Fruit fly (Drosophila melanogaster) whole organism, embryonic: ENCODE results near the gene Glg1.

Experiments used
- B-H2 ChIP-seq: fragments of 200-800 bp; sonication (Bioruptor generic); optimal IDR thresholded peaks from 2 replicates; lab custom pipeline; 2018; ENCODE audit warnings: missing biosample characterization, mild to moderate bottlenecking, missing genetic modification characterization
- CG10267 ChIP-seq: fragments of 200-800 bp; sonication (Bioruptor generic); optimal IDR thresholded peaks from 2 replicates; lab custom pipeline; 2018; ENCODE audit warnings: missing biosample characterization, mild to moderate bottlenecking, missing genetic modification characterization, moderate library complexity
- CG10959 ChIP-seq: fragments of 200-800 bp; sonication (Bioruptor generic); IDR thresholded peaks from 2 replicates; pipeline ENCODE4 v1.3.6; 2022; ENCODE audit warnings: missing biosample characterization, missing genetic modification characterization
- CG11504 ChIP-seq: fragments of 200-800 bp; sonication (Bioruptor generic); optimal IDR thresholded peaks from 3 replicates; lab custom pipeline; 2019; ENCODE audit warnings: missing biosample characterization, mild to moderate bottlenecking, missing genetic modification characterization, moderate library complexity
- CG13287 ChIP-seq: fragments of 200-800 bp; sonication (Bioruptor generic); IDR thresholded peaks from 2 replicates; pipeline ENCODE4 v1.3.6; 2022; ENCODE audit warnings: missing biosample characterization, missing genetic modification characterization; ENCODE audit not compliant: partially characterized antibody
- CG15073 ChIP-seq: fragments of 200-800 bp; sonication (Bioruptor generic); optimal IDR thresholded peaks from 2 replicates; lab custom pipeline; 2016; ENCODE audit warnings: missing biosample characterization, missing genetic modification characterization
- CG15601 ChIP-seq: fragments of 200-800 bp; sonication (Bioruptor generic); optimal IDR thresholded peaks from 3 replicates; lab custom pipeline; 2019; ENCODE audit warnings: missing biosample characterization, mild to moderate bottlenecking, missing genetic modification characterization, moderate library complexity
- CG15696 ChIP-seq: fragments of 200-800 bp; sonication (Bioruptor generic); optimal IDR thresholded peaks from 2 replicates; lab custom pipeline; 2019; ENCODE audit warnings: missing biosample characterization, mild to moderate bottlenecking, missing genetic modification characterization, moderate library complexity
- CG30020 ChIP-seq: fragments of 200-800 bp; optimal IDR thresholded peaks from 2 replicates; lab custom pipeline; 2019; ENCODE audit warnings: missing biosample characterization, mild to moderate bottlenecking, missing genetic modification characterization, moderate library complexity
- CG31441 ChIP-seq: fragments of 200-800 bp; sonication (Bioruptor generic); IDR thresholded peaks from 2 replicates; pipeline ENCODE4 v1.3.6; 2022; ENCODE audit warnings: missing biosample characterization, missing genetic modification characterization
- CG4328 ChIP-seq: fragments of 200-800 bp; sonication (Bioruptor generic); optimal IDR thresholded peaks from 3 replicates; lab custom pipeline; 2017; ENCODE audit warnings: missing biosample characterization, missing genetic modification reagents, missing genetic modification characterization
- CG4617 ChIP-seq: fragments of 200-800 bp; sonication (Bioruptor generic); optimal IDR thresholded peaks from 3 replicates; lab custom pipeline; 2016; ENCODE audit warnings: missing biosample characterization, missing genetic modification characterization, borderline replicate concordance
- CG6791 ChIP-seq: fragments of 200-800 bp; sonication (Bioruptor generic); IDR thresholded peaks from 3 replicates; pipeline ENCODE4 v1.3.6; 2022; ENCODE audit warnings: missing biosample characterization, missing genetic modification characterization; ENCODE audit not compliant: partially characterized antibody
- CG8290 ChIP-seq, 3 experiments: fragments of 200-800 bp; sonication (Bioruptor generic); optimal IDR thresholded peaks; 2 replicates each; lab custom pipeline; 2016 to 2019; ENCODE audit warnings: missing biosample characterization in 3 of 3, missing genetic modification characterization in 3 of 3, mild to moderate bottlenecking in 2 of 3, moderate library complexity in 1 of 3
- CG8388 ChIP-seq: fragments of 200-800 bp; sonication (Bioruptor generic); optimal IDR thresholded peaks from 2 replicates; lab custom pipeline; 2019; ENCODE audit warnings: missing biosample characterization, mild to moderate bottlenecking, missing genetic modification characterization, moderate library complexity
- CG9797 ChIP-seq: fragments of 200-800 bp; sonication (Bioruptor generic); optimal IDR thresholded peaks from 3 replicates; lab custom pipeline; 2018; ENCODE audit warnings: missing biosample characterization, mild to moderate bottlenecking, missing genetic modification characterization
- D ChIP-seq, 2 experiments: fragments of 200-800 bp in 1 of 2; fragments of >200 bp in 1 of 2; sonication (Bioruptor generic) in 1 of 2; optimal IDR thresholded peaks; 2 replicates in 1 of 2; 3 replicates in 1 of 2; lab custom pipeline; 2017; ENCODE audit warnings: mild to moderate bottlenecking in 1 of 2, missing biosample characterization in 1 of 2, missing genetic modification characterization in 1 of 2, missing genetic modification reagents in 1 of 2
- Dek ChIP-seq: fragments of 200-800 bp; sonication (Bioruptor generic); optimal IDR thresholded peaks from 3 replicates; lab custom pipeline; 2019; ENCODE audit warnings: missing biosample characterization, mild to moderate bottlenecking, missing genetic modification characterization, moderate library complexity
- Dp ChIP-seq: fragments of 200-800 bp; sonication (Bioruptor generic); optimal IDR thresholded peaks from 2 replicates; lab custom pipeline; 2018; ENCODE audit warnings: missing biosample characterization, mild to moderate bottlenecking, missing genetic modification characterization, moderate library complexity
- E2f2 ChIP-seq: fragments of 200-800 bp; sonication (Bioruptor generic); IDR thresholded peaks from 2 replicates; pipeline ENCODE4 v1.3.6; 2022; ENCODE audit warnings: missing biosample characterization, missing genetic modification characterization
- Ets65A ChIP-seq: fragments of 200-800 bp; sonication (Bioruptor generic); peaks from one replicate; lab custom pipeline; 2016; ENCODE audit warnings: missing biosample characterization, missing genetic modification characterization
- Fer3 ChIP-seq: fragments of 200-800 bp; sonication (Bioruptor generic); optimal IDR thresholded peaks from 2 replicates; lab custom pipeline; 2018; ENCODE audit warnings: missing biosample characterization, mild to moderate bottlenecking, missing genetic modification characterization, moderate library complexity
- Gug ChIP-seq: fragments of 200-800 bp; sonication (Bioruptor generic); IDR thresholded peaks from 4 replicates; pipeline ENCODE4 v1.3.6; 2022; ENCODE audit warnings: missing biosample characterization, missing genetic modification characterization
- Med ChIP-seq: fragments of 200-800 bp; sonication (Bioruptor generic); peaks from one replicate; lab custom pipeline; 2016; ENCODE audit warnings: missing biosample characterization, missing genetic modification characterization, mild to moderate bottlenecking, inconsistent platforms, moderate library complexity
- Myb ChIP-seq: fragments of 200-800 bp; sonication (Bioruptor generic); optimal IDR thresholded peaks from 2 replicates; lab custom pipeline; 2016; ENCODE audit warnings: missing biosample characterization, missing genetic modification characterization
- Side ChIP-seq: fragments of 200-800 bp; sonication (Bioruptor generic); optimal IDR thresholded peaks from 2 replicates; lab custom pipeline; 2016; ENCODE audit warnings: missing biosample characterization, missing genetic modification characterization
- Sox102F ChIP-seq: fragments of 200-800 bp; sonication (Bioruptor generic); optimal IDR thresholded peaks from 2 replicates; lab custom pipeline; 2018; ENCODE audit warnings: missing biosample characterization, mild to moderate bottlenecking, missing genetic modification characterization, moderate library complexity
- Spps ChIP-seq: fragments of 200-800 bp; sonication (Bioruptor generic); optimal IDR thresholded peaks from 2 replicates; lab custom pipeline; 2018; ENCODE audit warnings: missing biosample characterization, mild to moderate bottlenecking, missing genetic modification characterization
- Stat92E ChIP-seq, 3 experiments: fragments of >200 bp in 2 of 3; fragments of 200-800 bp in 1 of 3; sonication (Bioruptor generic) in 1 of 3; optimal IDR thresholded peaks; 2 replicates each; lab custom pipeline; 2017 to 2019; ENCODE audit warnings: missing biosample characterization in 3 of 3, missing genetic modification characterization in 3 of 3, mild to moderate bottlenecking in 1 of 3, moderate library complexity in 1 of 3
- cg ChIP-seq: fragments of 200-800 bp; sonication (Bioruptor generic); optimal IDR thresholded peaks from 3 replicates; lab custom pipeline; 2019; ENCODE audit warnings: missing biosample characterization, mild to moderate bottlenecking, missing genetic modification characterization, moderate library complexity
- chn ChIP-seq: fragments of 200-800 bp; sonication (Bioruptor generic); optimal IDR thresholded peaks from 2 replicates; lab custom pipeline; 2016; ENCODE audit warnings: missing biosample characterization, missing genetic modification characterization
- dmrt11E ChIP-seq: fragments of 200-800 bp; sonication (Bioruptor generic); optimal IDR thresholded peaks from 3 replicates; lab custom pipeline; 2018; ENCODE audit warnings: missing biosample characterization, mild to moderate bottlenecking, missing genetic modification characterization, moderate library complexity
- gsb ChIP-seq: fragments of 200-800 bp; sonication (Bioruptor generic); IDR thresholded peaks from 2 replicates; pipeline ENCODE4 v1.3.6; 2022; ENCODE audit warnings: missing biosample characterization, missing genetic modification characterization
- hbn ChIP-seq: fragments of 200-800 bp; sonication (Bioruptor generic); IDR thresholded peaks from 2 replicates; pipeline ENCODE4 v1.3.6; 2022; ENCODE audit warnings: missing biosample characterization, missing genetic modification characterization; ENCODE audit not compliant: partially characterized antibody
- jigr1 ChIP-seq: fragments of 200-800 bp; sonication (Bioruptor generic); IDR thresholded peaks from 3 replicates; pipeline ENCODE4 v1.3.6; 2022; ENCODE audit warnings: missing biosample characterization, missing genetic modification characterization
- maf-S ChIP-seq: fragments of 200-800 bp; sonication (Bioruptor generic); optimal IDR thresholded peaks from 2 replicates; lab custom pipeline; 2016; ENCODE audit warnings: missing biosample characterization, missing genetic modification characterization
- oc ChIP-seq: fragments of 200-800 bp; sonication (Bioruptor generic); optimal IDR thresholded peaks from 2 replicates; lab custom pipeline; 2018; ENCODE audit warnings: missing biosample characterization, mild to moderate bottlenecking, missing genetic modification characterization, moderate library complexity
- pzg ChIP-seq: fragments of 200-800 bp; sonication (Bioruptor generic); optimal IDR thresholded peaks from 3 replicates; lab custom pipeline; 2018; ENCODE audit warnings: missing biosample characterization, mild to moderate bottlenecking, missing genetic modification characterization, moderate library complexity
- row ChIP-seq: fragments of 200-800 bp; sonication (Bioruptor generic); IDR thresholded peaks from 3 replicates; pipeline ENCODE4 v1.3.6; 2022; ENCODE audit warnings: missing biosample characterization, missing genetic modification characterization
- sens ChIP-seq: fragments of 200-800 bp; sonication (Bioruptor generic); peaks from one replicate; lab custom pipeline; 2016; ENCODE audit warnings: missing biosample characterization, missing genetic modification characterization
- tin ChIP-seq: fragments of 200-800 bp; sonication (Bioruptor generic); optimal IDR thresholded peaks from 3 replicates; lab custom pipeline; 2016; ENCODE audit warnings: missing biosample characterization, missing genetic modification characterization
- wek ChIP-seq: fragments of 200-800 bp; sonication (Bioruptor generic); optimal IDR thresholded peaks from 3 replicates; lab custom pipeline; 2018; ENCODE audit warnings: missing biosample characterization, mild to moderate bottlenecking, missing genetic modification characterization, moderate library complexity
- zfh1 ChIP-seq: fragments of 200-800 bp; sonication (Bioruptor generic); IDR thresholded peaks from 3 replicates; pipeline ENCODE4 v1.3.6; 2022; ENCODE audit warnings: missing biosample characterization, missing genetic modification characterization

Gene Glg1

DNA sequence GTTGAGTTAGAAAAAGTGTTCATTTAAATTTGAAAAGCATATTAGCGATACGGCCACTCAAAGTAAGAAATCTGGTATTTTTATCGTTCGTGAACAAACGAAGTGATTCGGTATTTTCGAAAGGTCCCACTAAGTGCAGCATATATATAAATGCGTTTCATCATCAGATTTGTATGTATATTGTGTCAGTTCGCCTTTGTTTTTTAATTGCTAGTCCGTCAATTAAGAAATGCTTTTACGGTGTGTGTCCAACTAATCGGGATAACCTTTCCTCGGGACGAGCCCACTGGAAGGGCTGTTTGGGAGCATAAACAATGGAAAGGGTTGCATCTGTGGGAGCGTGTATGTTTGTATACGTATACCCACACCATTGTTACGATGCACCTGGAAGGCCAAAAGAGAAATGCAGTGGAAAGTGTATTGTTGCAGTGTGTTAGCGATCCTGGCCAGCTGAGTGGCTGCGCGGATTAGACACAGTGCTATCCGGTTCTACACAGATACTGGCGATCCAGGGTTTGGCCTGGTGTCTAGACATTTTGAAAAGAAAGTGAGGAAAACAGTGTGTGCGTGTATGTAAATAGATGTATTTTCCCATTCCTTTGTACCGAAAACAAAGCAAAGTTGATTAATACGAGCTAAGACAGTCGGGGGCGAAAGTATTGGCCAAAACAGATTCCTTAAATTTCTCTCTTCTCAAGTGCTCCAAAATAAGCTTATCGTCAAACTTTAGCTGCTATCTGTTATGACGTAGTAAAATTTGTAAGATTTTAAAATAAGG, 15.9 kb upstream of the Glg1 start, which contains the start of gene CG7611 (continued):
- TF ChIP-seq oc (no peak), CG15601 (tag; lab: Kevin White, UChicago) (peak; percentile 1), Dp (peak; percentile 50), CG10267 (tag; lab: Kevin White, UChicago) (peak; percentile 48), hbn (peak; percentile 21; the same call in 1 of the 2 replicates), CG30020 (tag; lab: Kevin White, UChicago) (peak; percentile 87), Gug (GFP tag; lab: Robert Waterston, UW) (no peak), wek (GFP tag; lab: Kevin White, UChicago) (peak; percentile 22), CG15696 (tag; lab: Kevin White, UChicago) (no peak), E2f2 (GFP tag; lab: Robert Waterston, UW) (peak; percentile 57), CG9797 (peak; percentile 87), cg (GFP tag; lab: Kevin White, UChicago) (peak; percentile 66), D (optimal IDR thresholded peaks at IDR 0.05; lab: Kevin White, UChicago) (peak; percentile 68), D (GFP tag; optimal IDR thresholded peaks at IDR 0.05; lab: Kevin White, UChicago) (peak; percentile 8), CG4617 (GFP tag; lab: Kevin White, UChicago) (peak; percentile 79), pzg (GFP tag; lab: Kevin White, UChicago) (peak; percentile 52), Stat92E (GFP tag; optimal IDR thresholded peaks at IDR 0.05; lab: Kevin White, UChicago) (peak in 1 of 3 experiments; percentile 13), Myb (peak; percentile 40), CG13287 (peak; percentile 27; the same call in 1 of the 2 replicates), CG15073 (GFP tag; lab: Kevin White, UChicago) (peak; percentile 61), B-H2 (GFP tag; lab: Kevin White, UChicago) (no peak)
- TF ChIP-seq, all 482 proteins: peak for 50

- TF ChIP-seq tin (GFP tag; lab: Kevin White, UChicago): no peak
- TF ChIP-seq Fer3 (tag; lab: Kevin White, UChicago): no peak
- 0 out of 3 replicates have a peak, but pooled peaks have one; percentile 15 for TF ChIP-seq CG6791 (GFP tag; lab: Robert Waterston, UW)
- TF ChIP-seq CG8388: no peak
- no peak for TF ChIP-seq CG10959 (GFP tag; lab: Robert Waterston, UW)
- TF ChIP-seq Side (GFP tag; lab: Kevin White, UChicago): no peak
- TF ChIP-seq Sox102F (GFP tag; lab: Kevin White, UChicago): no peak
- no peak for TF ChIP-seq CG8290 (GFP tag; optimal IDR thresholded peaks at IDR 0.05; lab: Kevin White, UChicago)
- TF ChIP-seq CG8290 (tag; optimal IDR thresholded peaks at IDR 0.05; lab: Kevin White, UChicago): no peak
- no peak for TF ChIP-seq chn
- no peak for TF ChIP-seq zfh1 (GFP tag; lab: Robert Waterston, UW)
- peak; percentile 30 for TF ChIP-seq Med (GFP tag; lab: Kevin White, UChicago)
- no peak for TF ChIP-seq Dek
- no peak for TF ChIP-seq Spps
- TF ChIP-seq CG11504: no peak
- TF ChIP-seq dmrt11E (tag; lab: Kevin White, UChicago): no peak
- peak; percentile 91 for TF ChIP-seq Ets65A (GFP tag; lab: Kevin White, UChicago)
- no peak for TF ChIP-seq CG4328 (GFP tag; lab: Kevin White, UChicago)
- TF ChIP-seq sens: no peak
- TF ChIP-seq row (GFP tag; lab: Robert Waterston, UW): no peak
- TF ChIP-seq CG31441 (GFP tag; lab: Robert Waterston, UW): no peak
- no peak for TF ChIP-seq gsb
- TF ChIP-seq jigr1: no peak
- no peak for TF ChIP-seq maf-S (GFP tag; lab: Kevin White, UChicago)
Measured at dm6 chr3L:21518345-21518744, 11.0 kb upstream of the Glg1 start.
